Worm (Caenorhabditis elegans) whole organism, L3 larva: Measurements from ENCODE around the gene M163.9.

ENCODE experiments used
- ZK546.5 ChIP-seq: sonication (generic microtip); optimal IDR thresholded peaks from 2 replicates; lab custom pipeline; 2017; ENCODE audit warnings: missing biosample characterization, missing genetic modification characterization
- ceh-9 ChIP-seq: sonication (generic microtip); optimal IDR thresholded peaks from 2 replicates; lab custom pipeline; 2018; ENCODE audit warnings: missing biosample characterization, missing genetic modification characterization
- elt-1 ChIP-seq: fragments of 150-350 bp; optimal IDR thresholded peaks from 2 replicates; lab custom pipeline; 2014; ENCODE audit warnings: missing biosample characterization, missing genetic modification characterization
- fkh-10 ChIP-seq: sonication (generic microtip); optimal IDR thresholded peaks from 2 replicates; lab custom pipeline; 2017; ENCODE audit warnings: missing biosample characterization, missing genetic modification reagents, missing genetic modification characterization
- jun-1 ChIP-seq: fragments of 150-350 bp; optimal IDR thresholded peaks from 2 replicates; lab custom pipeline; 2014; ENCODE audit warnings: missing biosample characterization, missing genetic modification reagents, missing genetic modification characterization
- skn-1 ChIP-seq: fragments of 150-350 bp; optimal IDR thresholded peaks from 2 replicates; lab custom pipeline; 2014; ENCODE audit warnings: missing biosample characterization, missing genetic modification characterization

DNA sequence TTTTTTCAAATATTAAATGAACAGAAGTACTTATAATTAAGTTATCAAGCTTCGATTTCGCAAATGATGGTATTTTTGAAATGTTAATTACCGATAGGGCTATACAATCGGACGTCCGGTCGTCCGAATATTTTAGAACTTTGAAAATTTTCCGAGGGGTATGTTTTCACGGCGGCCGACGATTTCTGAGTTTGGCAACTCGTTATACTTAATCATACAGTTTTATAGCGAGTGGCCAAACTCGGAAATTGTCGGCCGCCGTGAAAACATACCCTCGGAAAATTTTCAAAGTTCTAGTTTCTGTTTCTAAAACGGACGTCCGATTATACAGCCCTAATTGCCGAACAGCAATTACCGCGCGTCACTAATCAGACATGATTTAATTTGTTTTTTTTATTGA lies 45.2 kb upstream of the M163.9 start:
- TF ChIP-seq elt-1 (tag; lab: Kevin White, UChicago) (no peak), ceh-9 (tag; lab: Kevin White, UChicago) (no peak), ZK546.5 (no peak), fkh-10 (GFP tag; lab: Kevin White, UChicago) (no peak), skn-1 (tag; lab: Kevin White, UChicago) (no peak), jun-1 (tag; lab: Kevin White, UChicago) (no peak)
